Fruit fly (Drosophila melanogaster) whole organism, embryonic: ENCODE data around the gene Lsd-1.
A peak's percentile ranks its signal among the peaks of the same experiment; 100 is the strongest.

Source experiments
- ATbp ChIP-seq: fragments of 200-800 bp; sonication (Bioruptor generic); optimal IDR thresholded peaks from 2 replicates; lab custom pipeline; 2017; ENCODE audit warnings: missing biosample characterization, mild to moderate bottlenecking, missing genetic modification characterization, missing genetic modification reagents
- BEAF-32 ChIP-seq: fragments of 200-800 bp; sonication (Bioruptor generic); optimal IDR thresholded peaks from 3 replicates; lab custom pipeline; 2017; ENCODE audit warnings: missing biosample characterization, missing genetic modification characterization, mild to moderate bottlenecking, moderate library complexity, missing genetic modification reagents
- CG1024 ChIP-seq: fragments of 200-800 bp; sonication (Bioruptor generic); IDR thresholded peaks from 2 replicates; pipeline ENCODE4 v1.3.6; 2022; ENCODE audit warnings: missing biosample characterization, missing genetic modification characterization
- CG10462 ChIP-seq: fragments of 200-800 bp; sonication (Bioruptor generic); optimal IDR thresholded peaks from 2 replicates; lab custom pipeline; 2016; ENCODE audit warnings: missing biosample characterization, missing genetic modification characterization
- CG11723 ChIP-seq: fragments of 200-800 bp; sonication (Bioruptor generic); optimal IDR thresholded peaks from 2 replicates; lab custom pipeline; 2017; ENCODE audit warnings: missing biosample characterization, mild to moderate bottlenecking, missing genetic modification characterization
- CG12219 ChIP-seq: fragments of 200-800 bp; sonication (Bioruptor generic); optimal IDR thresholded peaks from 3 replicates; lab custom pipeline; 2018; ENCODE audit warnings: missing biosample characterization, mild to moderate bottlenecking, missing genetic modification characterization
- CG17568 ChIP-seq: fragments of 200-800 bp; sonication (Bioruptor generic); optimal IDR thresholded peaks from 2 replicates; lab custom pipeline; 2018; ENCODE audit warnings: missing biosample characterization, mild to moderate bottlenecking, missing genetic modification characterization, moderate library complexity
- CG18011 ChIP-seq: fragments of 200-800 bp; sonication (Bioruptor generic); optimal IDR thresholded peaks from 2 replicates; lab custom pipeline; 2017; ENCODE audit warnings: missing biosample characterization, missing genetic modification characterization, mild to moderate bottlenecking, moderate library complexity, missing genotype
- CG18619 ChIP-seq: fragments of 200-800 bp; sonication (Bioruptor generic); optimal IDR thresholded peaks from 3 replicates; lab custom pipeline; 2017; ENCODE audit warnings: missing biosample characterization, mild to moderate bottlenecking, missing genetic modification characterization
- CG31365 ChIP-seq: fragments of 200-800 bp; sonication (Bioruptor generic); optimal IDR thresholded peaks from 2 replicates; lab custom pipeline; 2018; ENCODE audit warnings: missing biosample characterization, mild to moderate bottlenecking, missing genetic modification characterization
- CG32532 ChIP-seq: fragments of 200-800 bp; sonication (Bioruptor generic); IDR thresholded peaks from 2 replicates; pipeline ENCODE4 v1.3.6; 2022; ENCODE audit warnings: missing biosample characterization, missing genetic modification characterization
- CG32772 ChIP-seq: fragments of 200-800 bp; sonication (Bioruptor generic); IDR thresholded peaks from 2 replicates; pipeline ENCODE4 v1.3.6; 2022; ENCODE audit warnings: missing biosample characterization, missing genetic modification characterization
- CG3726 ChIP-seq: fragments of 200-800 bp; sonication (Bioruptor generic); IDR thresholded peaks from 3 replicates; pipeline ENCODE4, ENCODE4 v1.3.6; 2022; ENCODE audit warnings: missing biosample characterization, missing genetic modification characterization
- CG3838 ChIP-seq: fragments of 200-800 bp; sonication (Bioruptor generic); optimal IDR thresholded peaks from 3 replicates; lab custom pipeline; 2016; ENCODE audit warnings: missing biosample characterization, missing genetic modification characterization
- CG5245 ChIP-seq: fragments of 200-800 bp; sonication (Bioruptor generic); optimal IDR thresholded peaks from 3 replicates; lab custom pipeline; 2016; ENCODE audit warnings: missing biosample characterization, missing genetic modification characterization
- CG6683 ChIP-seq: fragments of 200-800 bp; sonication (Bioruptor generic); optimal IDR thresholded peaks from 2 replicates; lab custom pipeline; 2017; ENCODE audit warnings: missing biosample characterization, mild to moderate bottlenecking, missing genetic modification characterization, missing genetic modification reagents
- CG7271 ChIP-seq: fragments of 200-800 bp; sonication (Bioruptor generic); optimal IDR thresholded peaks from 2 replicates; lab custom pipeline; 2018; ENCODE audit warnings: missing biosample characterization, mild to moderate bottlenecking, missing genetic modification characterization, moderate library complexity
- CG9797 ChIP-seq: fragments of 200-800 bp; sonication (Bioruptor generic); optimal IDR thresholded peaks from 3 replicates; lab custom pipeline; 2018; ENCODE audit warnings: missing biosample characterization, mild to moderate bottlenecking, missing genetic modification characterization
- D ChIP-seq, 2 experiments: fragments of 200-800 bp in 1 of 2; fragments of >200 bp in 1 of 2; sonication (Bioruptor generic) in 1 of 2; optimal IDR thresholded peaks; 2 replicates in 1 of 2; 3 replicates in 1 of 2; lab custom pipeline; 2017; ENCODE audit warnings: mild to moderate bottlenecking in 1 of 2, missing biosample characterization in 1 of 2, missing genetic modification characterization in 1 of 2, missing genetic modification reagents in 1 of 2
- Dip3 ChIP-seq: fragments of 200-800 bp; sonication (Bioruptor generic); optimal IDR thresholded peaks from 3 replicates; lab custom pipeline; 2016; ENCODE audit warnings: missing biosample characterization, missing genetic modification characterization
- Doc3 ChIP-seq: fragments of 200-800 bp; sonication (Bioruptor generic); IDR thresholded peaks from 3 replicates; pipeline ENCODE4 v1.3.6; 2022; ENCODE audit warnings: missing biosample characterization, missing genetic modification characterization; ENCODE audit not compliant: partially characterized antibody
- Hr3 ChIP-seq: fragments of 200-800 bp; sonication (Bioruptor generic); optimal IDR thresholded peaks from 3 replicates; lab custom pipeline; 2016; ENCODE audit warnings: missing biosample characterization, missing genetic modification characterization
- Lhr ChIP-seq: fragments of 200-800 bp; sonication (Bioruptor generic); optimal IDR thresholded peaks from 3 replicates; lab custom pipeline; 2017; ENCODE audit warnings: mild to moderate bottlenecking, missing biosample characterization, missing genetic modification reagents, missing genetic modification characterization
- NFAT ChIP-seq: fragments of 200-800 bp; sonication (Bioruptor generic); IDR thresholded peaks from 2 replicates; pipeline ENCODE4 v1.3.6; 2022; ENCODE audit warnings: missing biosample characterization, missing genetic modification characterization
- NK7.1 ChIP-seq: fragments of 200-800 bp; sonication (Bioruptor generic); optimal IDR thresholded peaks from 3 replicates; lab custom pipeline; 2016; ENCODE audit warnings: missing biosample characterization, missing genetic modification characterization
- Nf-YB ChIP-seq: fragments of 200-800 bp; sonication (Bioruptor generic); optimal IDR thresholded peaks from 3 replicates; lab custom pipeline; 2019; ENCODE audit warnings: missing biosample characterization, mild to moderate bottlenecking, missing genetic modification characterization, moderate library complexity
- Sry-β ChIP-seq: fragments of 200-800 bp; sonication (Bioruptor generic); optimal IDR thresholded peaks from 2 replicates; lab custom pipeline; 2018; ENCODE audit warnings: missing biosample characterization, mild to moderate bottlenecking, missing genetic modification characterization, moderate library complexity
- Usf ChIP-seq: fragments of 200-800 bp; sonication (Bioruptor generic); optimal IDR thresholded peaks from 2 replicates; lab custom pipeline; 2017; ENCODE audit warnings: missing genotype, missing biosample characterization, missing genetic modification characterization
- ara ChIP-seq: fragments of 200-800 bp; sonication (Bioruptor generic); IDR thresholded peaks from 2 replicates; pipeline ENCODE4 v1.3.6; 2022; ENCODE audit warnings: missing biosample characterization, missing genetic modification characterization
- ato ChIP-seq: fragments of 200-800 bp; sonication (Bioruptor generic); IDR thresholded peaks from 2 replicates; pipeline ENCODE4 v1.3.6; 2022; ENCODE audit warnings: missing biosample characterization, missing genetic modification characterization; ENCODE audit not compliant: partially characterized antibody
- az2 ChIP-seq: fragments of 200-800 bp; sonication (Bioruptor generic); optimal IDR thresholded peaks from 3 replicates; lab custom pipeline; 2016; ENCODE audit warnings: missing biosample characterization, missing genetic modification characterization
- bab2 ChIP-seq: fragments of 200-800 bp; sonication (Bioruptor generic); optimal IDR thresholded peaks from 2 replicates; lab custom pipeline; 2016; ENCODE audit warnings: missing biosample characterization, missing genetic modification characterization
- danr ChIP-seq: fragments of 200-800 bp; sonication (Bioruptor generic); IDR thresholded peaks from 2 replicates; pipeline ENCODE4 v1.3.6; 2022; ENCODE audit warnings: missing biosample characterization, missing genetic modification characterization
- dysf ChIP-seq: fragments of 200-800 bp; sonication (Bioruptor generic); IDR thresholded peaks from 3 replicates; pipeline ENCODE4 v1.3.6; 2022; ENCODE audit warnings: missing biosample characterization, missing genetic modification characterization
- eve ChIP-seq, 2 experiments: fragments of >200 bp; optimal IDR thresholded peaks; 2 replicates each; lab custom pipeline; 2017; ENCODE audit warnings: missing biosample characterization in 2 of 2, missing genetic modification characterization in 2 of 2
- fd64A ChIP-seq: fragments of 200-800 bp; sonication (Bioruptor generic); optimal IDR thresholded peaks from 3 replicates; lab custom pipeline; 2018; ENCODE audit warnings: missing biosample characterization, mild to moderate bottlenecking, missing genetic modification characterization
- gsb ChIP-seq: fragments of 200-800 bp; sonication (Bioruptor generic); IDR thresholded peaks from 2 replicates; pipeline ENCODE4 v1.3.6; 2022; ENCODE audit warnings: missing biosample characterization, missing genetic modification characterization
- jigr1 ChIP-seq: fragments of 200-800 bp; sonication (Bioruptor generic); IDR thresholded peaks from 3 replicates; pipeline ENCODE4 v1.3.6; 2022; ENCODE audit warnings: missing biosample characterization, missing genetic modification characterization
- klu ChIP-seq: fragments of 200-800 bp; sonication (Bioruptor generic); IDR thresholded peaks from 2 replicates; pipeline ENCODE4 v1.3.6; 2022; ENCODE audit warnings: missing biosample characterization, missing genetic modification characterization
- mirr ChIP-seq: fragments of 200-800 bp; sonication (Bioruptor generic); optimal IDR thresholded peaks from 3 replicates; lab custom pipeline; 2018; ENCODE audit warnings: missing biosample characterization, mild to moderate bottlenecking, missing genetic modification characterization
- oc ChIP-seq: fragments of 200-800 bp; sonication (Bioruptor generic); optimal IDR thresholded peaks from 2 replicates; lab custom pipeline; 2018; ENCODE audit warnings: missing biosample characterization, mild to moderate bottlenecking, missing genetic modification characterization, moderate library complexity
- pros ChIP-seq: fragments of 200-800 bp; sonication (Bioruptor generic); optimal IDR thresholded peaks from 3 replicates; lab custom pipeline; 2019; ENCODE audit warnings: missing biosample characterization, mild to moderate bottlenecking, missing genetic modification characterization, moderate library complexity
- row ChIP-seq: fragments of 200-800 bp; sonication (Bioruptor generic); IDR thresholded peaks from 3 replicates; pipeline ENCODE4 v1.3.6; 2022; ENCODE audit warnings: missing biosample characterization, missing genetic modification characterization
- sc ChIP-seq, 3 experiments: fragments of >200 bp in 2 of 3; fragments of 200-800 bp in 1 of 3; sonication (Bioruptor generic) in 1 of 3; optimal IDR thresholded peaks; 2 replicates in 2 of 3; 3 replicates in 1 of 3; lab custom pipeline; 2017; ENCODE audit warnings: mild to moderate bottlenecking in 1 of 3, missing biosample characterization in 1 of 3, missing genetic modification characterization in 1 of 3, missing genetic modification reagents in 1 of 3
- sens-2 ChIP-seq: fragments of 200-800 bp; sonication (Bioruptor generic); IDR thresholded peaks from 2 replicates; pipeline ENCODE4 v1.3.6; 2022; ENCODE audit warnings: missing biosample characterization, missing genetic modification characterization
- tll ChIP-seq, 2 experiments: fragments of 200-800 bp in 1 of 2; fragments of >200 bp in 1 of 2; sonication (Bioruptor generic) in 1 of 2; optimal IDR thresholded peaks; 2 replicates each; lab custom pipeline; 2017 to 2019; ENCODE audit warnings: missing biosample characterization in 2 of 2, missing genetic modification characterization in 2 of 2, mild to moderate bottlenecking in 1 of 2, moderate library complexity in 1 of 2
- unpg ChIP-seq: fragments of 200-800 bp; sonication (Bioruptor generic); optimal IDR thresholded peaks from 3 replicates; lab custom pipeline; 2018; ENCODE audit warnings: missing biosample characterization, mild to moderate bottlenecking, missing genetic modification characterization, moderate library complexity
- wek ChIP-seq: fragments of 200-800 bp; sonication (Bioruptor generic); optimal IDR thresholded peaks from 3 replicates; lab custom pipeline; 2018; ENCODE audit warnings: missing biosample characterization, mild to moderate bottlenecking, missing genetic modification characterization, moderate library complexity
- zen ChIP-seq: fragments of 200-800 bp; sonication (Bioruptor generic); optimal IDR thresholded peaks from 3 replicates; lab custom pipeline; 2018; ENCODE audit warnings: missing biosample characterization, mild to moderate bottlenecking, missing genetic modification characterization, moderate library complexity

Lsd-1 gene

dm6 chr3R:23788406-23789021 is 24.9 kb downstream of the Lsd-1 start (continued):
- TF ChIP-seq CG3726 (GFP tag; lab: Robert Waterston, UW) (0 out of 3 replicates have a peak, but pooled peaks have one; percentile 4), az2 (GFP tag; lab: Kevin White, UChicago) (no peak), ATbp (GFP tag; lab: Kevin White, UChicago) (no peak), mirr (GFP tag; lab: Kevin White, UChicago) (no peak), Usf (no peak), bab2 (no peak), Sry-β (GFP tag; lab: Kevin White, UChicago) (no peak), unpg (GFP tag; lab: Kevin White, UChicago) (peak; percentile 21), Doc3 (GFP tag; lab: Robert Waterston, UW) (no peak), CG32532 (GFP tag; lab: Robert Waterston, UW) (no peak; the same call in 1 of the 2 replicates), CG31365 (tag; lab: Kevin White, UChicago) (no peak), CG18011 (no peak), jigr1 (GFP tag; lab: Robert Waterston, UW) (no peak), ara (GFP tag; lab: Robert Waterston, UW) (no peak), CG9797 (GFP tag; lab: Kevin White, UChicago) (no peak), danr (GFP tag; lab: Robert Waterston, UW) (no peak), CG10462 (no peak), dysf (GFP tag; lab: Robert Waterston, UW) (no peak), CG3838 (GFP tag; lab: Kevin White, UChicago) (no peak), CG7271 (tag; lab: Kevin White, UChicago) (no peak), pros (no peak), Lhr (no peak), sens-2 (GFP tag; lab: Robert Waterston, UW) (no peak), gsb (GFP tag; lab: Robert Waterston, UW) (no peak), NK7.1 (GFP tag; lab: Kevin White, UChicago) (no peak), sc (optimal IDR thresholded peaks at IDR 0.05; lab: Kevin White, UChicago) (no peak), sc (GFP tag; optimal IDR thresholded peaks at IDR 0.05; lab: Kevin White, UChicago) (no peak), NFAT (GFP tag; lab: Robert Waterston, UW) (no peak), CG18619 (no peak), fd64A (GFP tag; lab: Kevin White, UChicago) (no peak), zen (no peak), CG12219 (GFP tag; lab: Kevin White, UChicago) (no peak), CG32772 (GFP tag; lab: Robert Waterston, UW) (0 out of 2 replicates have a peak, but pooled peaks have one; percentile 4), Hr3 (no peak), CG5245 (no peak), eve (GFP tag; optimal IDR thresholded peaks at IDR 0.05; lab: Kevin White, UChicago) (no peak), CG11723 (GFP tag; lab: Kevin White, UChicago) (no peak), CG17568 (GFP tag; lab: Kevin White, UChicago) (no peak), BEAF-32 (GFP tag; lab: Kevin White, UChicago) (no peak), row (peak; percentile 34; the same call in 1 of the 3 replicates), oc (tag; lab: Kevin White, UChicago) (no peak), CG1024 (no peak), D (optimal IDR thresholded peaks at IDR 0.05; lab: Kevin White, UChicago) (no peak), D (GFP tag; optimal IDR thresholded peaks at IDR 0.05; lab: Kevin White, UChicago) (no peak), ato (GFP tag; lab: Robert Waterston, UW) (no peak), wek (GFP tag; lab: Kevin White, UChicago) (no peak), Dip3 (no peak), klu (no peak), Nf-YB (GFP tag; lab: Kevin White, UChicago) (no peak), CG6683 (GFP tag; lab: Kevin White, UChicago) (no peak), tll (GFP tag; optimal IDR thresholded peaks at IDR 0.05; lab: Kevin White, UChicago) (no peak)
